Worm (Caenorhabditis elegans) whole organism, L4 larva: ENCODE results near the gene umps-1.

Experiments
- T26A8.4 ChIP-seq: fragments of 200-800 bp; sonication (Bioruptor generic); IDR thresholded peaks from 2 replicates; pipeline ENCODE4 v1.3.6; 2022; ENCODE audit warnings: missing genetic modification characterization, missing compliant biosample characterization
- ceh-82 ChIP-seq: sonication (generic microtip); optimal IDR thresholded peaks from 2 replicates; lab custom pipeline; 2017; ENCODE audit warnings: missing biosample characterization, missing genetic modification characterization
- ces-1 ChIP-seq: fragments of 150-350 bp; sonication (generic microtip); optimal IDR thresholded peaks from 4 replicates; lab custom pipeline; 2014; ENCODE audit warnings: missing biosample characterization, missing genetic modification reagents, missing genetic modification characterization
- lsy-2 ChIP-seq, 2 experiments: fragments of 150-350 bp in 1 of 2; sonication (generic microtip) in 1 of 2; optimal IDR thresholded peaks; 2 replicates each; lab custom pipeline; 2014 to 2017; ENCODE audit warnings: missing biosample characterization in 2 of 2, missing genetic modification characterization in 2 of 2
- nhr-6 ChIP-seq: fragments of 150-350 bp; optimal IDR thresholded peaks from 2 replicates; lab custom pipeline; 2014; ENCODE audit warnings: missing biosample characterization, missing genetic modification characterization
- unc-39 ChIP-seq: sonication (generic microtip); optimal IDR thresholded peaks from 2 replicates; lab custom pipeline; 2017; ENCODE audit warnings: missing biosample characterization, missing genetic modification characterization
- unc-62 ChIP-seq, 3 experiments: fragments of 150-350 bp in 1 of 3; sonication (generic microtip); optimal IDR thresholded peaks in 2 of 3; peaks in 1 of 3; 1 replicate in 1 of 3; 2 replicates in 2 of 3; lab custom pipeline; 2014 to 2017; ENCODE audit warnings: missing biosample characterization in 3 of 3, missing genetic modification characterization in 3 of 3, missing genetic modification reagents in 3 of 3, missing genotype in 1 of 3
- ztf-11 ChIP-seq: fragments of 150-350 bp; optimal IDR thresholded peaks from 2 replicates; lab custom pipeline; 2014; ENCODE audit warnings: missing biosample characterization, missing genetic modification characterization

DNA sequence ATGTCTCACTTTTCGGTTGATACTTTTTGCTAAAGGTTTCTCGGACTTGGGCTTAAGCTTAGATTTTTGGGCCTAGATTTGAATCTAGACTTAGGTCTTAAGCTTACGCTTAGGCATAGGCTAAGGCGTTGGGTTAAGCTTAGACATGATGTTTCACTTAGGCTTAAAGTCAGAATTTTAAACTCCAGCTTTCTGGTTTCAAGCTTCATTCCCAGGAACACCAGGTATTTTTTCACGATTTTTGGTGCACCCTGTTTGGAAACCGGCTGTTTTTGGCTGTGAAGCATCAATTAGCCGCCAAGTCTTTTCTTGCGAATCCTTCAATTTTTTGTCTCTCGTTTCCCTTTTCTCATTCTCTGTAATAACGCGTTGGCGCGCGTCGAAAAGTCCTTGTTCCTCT is 16.4 kb upstream of the umps-1 start:
- TF ChIP-seq unc-39 = no peak
- no peak for TF ChIP-seq ceh-82 (tag; lab: Kevin White, UChicago)
- TF ChIP-seq T26A8.4 (GFP tag; lab: Robert Waterston, UW) = no peak
- peak in 1 of 2 experiments; percentile 95 for TF ChIP-seq unc-62 (GFP tag; optimal IDR thresholded peaks at IDR 0.05 in 1 of 2; lab: Kevin White, UChicago)
- TF ChIP-seq unc-62 (tag; optimal IDR thresholded peaks at IDR 0.05; lab: Kevin White, UChicago) = no peak
- no peak for TF ChIP-seq lsy-2 (tag; optimal IDR thresholded peaks at IDR 0.05; lab: Kevin White, UChicago)
- no peak for TF ChIP-seq ces-1 (GFP tag; lab: Kevin White, UChicago)
- TF ChIP-seq nhr-6 = no peak
- TF ChIP-seq ztf-11 (tag; lab: Kevin White, UChicago) = no peak
